Fruit fly (Drosophila melanogaster) whole organism, embryonic: Measurements from ENCODE around the gene sloth1.
A peak's percentile ranks its signal among the peaks of the same experiment; 100 is the strongest.

Source experiments
- CG10543 ChIP-seq: fragments of 200-800 bp; sonication (Bioruptor generic); optimal IDR thresholded peaks from 3 replicates; lab custom pipeline; 2017; ENCODE audit warnings: missing biosample characterization, mild to moderate bottlenecking, missing genetic modification characterization, moderate library complexity
- CG11247 ChIP-seq: fragments of 200-800 bp; sonication (Bioruptor generic); IDR thresholded peaks from 2 replicates; pipeline ENCODE4 v1.3.6; 2022; ENCODE audit warnings: missing biosample characterization, missing genetic modification characterization
- CG12104 ChIP-seq: fragments of 200-800 bp; sonication (Bioruptor generic); optimal IDR thresholded peaks from 3 replicates; lab custom pipeline; 2016; ENCODE audit warnings: missing biosample characterization, missing genetic modification characterization
- CG12219 ChIP-seq: fragments of 200-800 bp; sonication (Bioruptor generic); optimal IDR thresholded peaks from 3 replicates; lab custom pipeline; 2018; ENCODE audit warnings: missing biosample characterization, mild to moderate bottlenecking, missing genetic modification characterization
- CG12299 ChIP-seq: fragments of 200-800 bp; sonication (Bioruptor generic); optimal IDR thresholded peaks from 2 replicates; lab custom pipeline; 2018; ENCODE audit warnings: missing biosample characterization, mild to moderate bottlenecking, missing genetic modification characterization
- CG12744 ChIP-seq: fragments of 200-800 bp; sonication (Bioruptor generic); optimal IDR thresholded peaks from 2 replicates; lab custom pipeline; 2016; ENCODE audit warnings: missing biosample characterization, missing genetic modification characterization
- CG14014 ChIP-seq: fragments of 200-800 bp; sonication (Bioruptor generic); IDR thresholded peaks from 2 replicates; pipeline ENCODE4 v1.3.6; 2022; ENCODE audit warnings: missing biosample characterization, missing genetic modification characterization
- CG14710 ChIP-seq: fragments of 200-800 bp; sonication (Bioruptor generic); optimal IDR thresholded peaks from 3 replicates; lab custom pipeline; 2019; ENCODE audit warnings: missing biosample characterization, mild to moderate bottlenecking, missing genetic modification characterization, moderate library complexity
- CG15514 ChIP-seq: fragments of 200-800 bp; sonication (Bioruptor generic); optimal IDR thresholded peaks from 3 replicates; lab custom pipeline; 2017; ENCODE audit warnings: missing biosample characterization, missing genetic modification characterization, mild to moderate bottlenecking, moderate library complexity, missing genetic modification reagents
- CG1602 ChIP-seq: fragments of 200-800 bp; sonication (Bioruptor generic); optimal IDR thresholded peaks from 3 replicates; lab custom pipeline; 2016; ENCODE audit warnings: missing biosample characterization, missing genetic modification characterization
- CG1603 ChIP-seq: fragments of 200-800 bp; sonication (Bioruptor generic); optimal IDR thresholded peaks from 2 replicates; lab custom pipeline; 2019; ENCODE audit warnings: missing biosample characterization, mild to moderate bottlenecking, missing genetic modification characterization, moderate library complexity
- CG16815 ChIP-seq: fragments of 200-800 bp; sonication (Bioruptor generic); optimal IDR thresholded peaks from 3 replicates; lab custom pipeline; 2017; ENCODE audit warnings: missing biosample characterization, mild to moderate bottlenecking, missing genetic modification characterization
- CG17912 ChIP-seq: fragments of 200-800 bp; sonication (Bioruptor generic); optimal IDR thresholded peaks from 2 replicates; lab custom pipeline; 2018; ENCODE audit warnings: missing biosample characterization, mild to moderate bottlenecking, missing genetic modification characterization
- CG1832 ChIP-seq: fragments of 200-800 bp; sonication (Bioruptor generic); optimal IDR thresholded peaks from 2 replicates; lab custom pipeline; 2017; ENCODE audit warnings: missing biosample characterization, mild to moderate bottlenecking, missing genetic modification characterization, inconsistent platforms
- CG32532 ChIP-seq: fragments of 200-800 bp; sonication (Bioruptor generic); IDR thresholded peaks from 2 replicates; pipeline ENCODE4 v1.3.6; 2022; ENCODE audit warnings: missing biosample characterization, missing genetic modification characterization
- CG34422 ChIP-seq: fragments of 200-800 bp; sonication (Bioruptor generic); IDR thresholded peaks from 3 replicates; pipeline ENCODE4 v1.3.6; 2022; ENCODE audit warnings: missing biosample characterization, missing genetic modification characterization
- CG4282 ChIP-seq: fragments of 200-800 bp; sonication (Bioruptor generic); optimal IDR thresholded peaks from 2 replicates; lab custom pipeline; 2016; ENCODE audit warnings: missing biosample characterization, missing genetic modification characterization
- CG5245 ChIP-seq: fragments of 200-800 bp; sonication (Bioruptor generic); optimal IDR thresholded peaks from 3 replicates; lab custom pipeline; 2016; ENCODE audit warnings: missing biosample characterization, missing genetic modification characterization
- CG5953 ChIP-seq: fragments of 200-800 bp; sonication (Bioruptor generic); IDR thresholded peaks from 2 replicates; pipeline ENCODE4 v1.3.6; 2022; ENCODE audit warnings: missing biosample characterization, missing genetic modification characterization
- CG6175 ChIP-seq: fragments of 200-800 bp; sonication (Bioruptor generic); IDR thresholded peaks from 3 replicates; pipeline ENCODE4 v1.3.6; 2022; ENCODE audit warnings: missing biosample characterization, missing genetic modification characterization
- CG7271 ChIP-seq: fragments of 200-800 bp; sonication (Bioruptor generic); optimal IDR thresholded peaks from 2 replicates; lab custom pipeline; 2018; ENCODE audit warnings: missing biosample characterization, mild to moderate bottlenecking, missing genetic modification characterization, moderate library complexity
- CG7928 ChIP-seq: fragments of 200-800 bp; sonication (Bioruptor generic); optimal IDR thresholded peaks from 2 replicates; lab custom pipeline; 2017; ENCODE audit warnings: missing biosample characterization, mild to moderate bottlenecking, missing genetic modification characterization
- CTCF ChIP-seq: fragments of 200-800 bp; sonication (Bioruptor generic); optimal IDR thresholded peaks from 2 replicates; lab custom pipeline; 2017; ENCODE audit warnings: missing biosample characterization, mild to moderate bottlenecking, missing genetic modification characterization, moderate library complexity
- Elba2 ChIP-seq: fragments of 200-800 bp; sonication (Bioruptor generic); optimal IDR thresholded peaks from 3 replicates; lab custom pipeline; 2016; ENCODE audit warnings: missing biosample characterization, missing genetic modification characterization
- Hand ChIP-seq: fragments of 200-800 bp; sonication (Bioruptor generic); optimal IDR thresholded peaks from 2 replicates; lab custom pipeline; 2017; ENCODE audit warnings: mild to moderate bottlenecking, missing biosample characterization, missing genetic modification reagents, missing genetic modification characterization
- Hmr ChIP-seq: fragments of 200-800 bp; sonication (Bioruptor generic); optimal IDR thresholded peaks from 3 replicates; lab custom pipeline; 2017; ENCODE audit warnings: mild to moderate bottlenecking, missing biosample characterization, missing genetic modification reagents, missing genetic modification characterization
- Lhr ChIP-seq: fragments of 200-800 bp; sonication (Bioruptor generic); optimal IDR thresholded peaks from 3 replicates; lab custom pipeline; 2017; ENCODE audit warnings: mild to moderate bottlenecking, missing biosample characterization, missing genetic modification reagents, missing genetic modification characterization
- NK7.1 ChIP-seq: fragments of 200-800 bp; sonication (Bioruptor generic); optimal IDR thresholded peaks from 3 replicates; lab custom pipeline; 2016; ENCODE audit warnings: missing biosample characterization, missing genetic modification characterization
- Six4 ChIP-seq: fragments of 200-800 bp; sonication (Bioruptor generic); optimal IDR thresholded peaks from 2 replicates; lab custom pipeline; 2016; ENCODE audit warnings: missing biosample characterization, missing genetic modification characterization
- Trl ChIP-seq, 3 experiments: fragments of >200 bp in 2 of 3; fragments of 200-800 bp in 1 of 3; sonication (Bioruptor generic) in 1 of 3; optimal IDR thresholded peaks; 2 replicates in 1 of 3; 3 replicates in 2 of 3; lab custom pipeline; 2016 to 2017; ENCODE audit warnings: missing biosample characterization in 1 of 3, missing genetic modification characterization in 1 of 3
- Xbp1 ChIP-seq: fragments of 200-800 bp; sonication (Bioruptor generic); optimal IDR thresholded peaks from 3 replicates; lab custom pipeline; 2016; ENCODE audit warnings: missing biosample characterization, mild to moderate bottlenecking, missing genetic modification characterization
- ab ChIP-seq: fragments of 200-800 bp; sonication (Bioruptor generic); optimal IDR thresholded peaks from 2 replicates; lab custom pipeline; 2016; ENCODE audit warnings: missing biosample characterization, missing genetic modification characterization
- abd-A ChIP-seq: fragments of 200-800 bp; sonication (Bioruptor generic); optimal IDR thresholded peaks from 3 replicates; lab custom pipeline; 2019; ENCODE audit warnings: missing biosample characterization, mild to moderate bottlenecking, missing genetic modification characterization, moderate library complexity
- ash1 ChIP-seq: fragments of 200-800 bp; sonication (Bioruptor generic); optimal IDR thresholded peaks from 2 replicates; lab custom pipeline; 2018; ENCODE audit warnings: missing biosample characterization, mild to moderate bottlenecking, missing genetic modification characterization
- bigmax ChIP-seq: fragments of 200-800 bp; sonication (Bioruptor generic); optimal IDR thresholded peaks from 2 replicates; lab custom pipeline; 2018; ENCODE audit warnings: missing biosample characterization, mild to moderate bottlenecking, missing genetic modification characterization
- cad ChIP-seq: fragments of >200 bp; optimal IDR thresholded peaks from 2 replicates; lab custom pipeline; 2017; ENCODE audit warnings: missing biosample characterization, missing genetic modification characterization
- eyg ChIP-seq: fragments of 200-800 bp; sonication (Bioruptor generic); optimal IDR thresholded peaks from 3 replicates; lab custom pipeline; 2016; ENCODE audit warnings: missing biosample characterization, missing genetic modification characterization
- gcm2 ChIP-seq: fragments of 200-800 bp; sonication (Bioruptor generic); optimal IDR thresholded peaks from 2 replicates; lab custom pipeline; 2016; ENCODE audit warnings: missing biosample characterization, missing genetic modification characterization
- grau ChIP-seq: fragments of 200-800 bp; optimal IDR thresholded peaks from 3 replicates; lab custom pipeline; 2019; ENCODE audit warnings: missing biosample characterization, mild to moderate bottlenecking, missing genetic modification characterization, moderate library complexity
- gsb-n ChIP-seq: fragments of 200-800 bp; sonication (Bioruptor generic); optimal IDR thresholded peaks from 3 replicates; lab custom pipeline; 2018; ENCODE audit warnings: missing biosample characterization, mild to moderate bottlenecking, missing genetic modification characterization
- ham ChIP-seq: fragments of 200-800 bp; sonication (Bioruptor generic); IDR thresholded peaks from 2 replicates; pipeline ENCODE4 v1.3.6; 2022; ENCODE audit warnings: missing biosample characterization, missing genetic modification characterization
- lmd ChIP-seq: fragments of 200-800 bp; sonication (Bioruptor generic); IDR thresholded peaks from 2 replicates; pipeline ENCODE4 v1.3.6; 2022; ENCODE audit warnings: missing biosample characterization, missing genetic modification characterization
- luna ChIP-seq: fragments of 200-800 bp; sonication (Bioruptor generic); optimal IDR thresholded peaks from 2 replicates; lab custom pipeline; 2016; ENCODE audit warnings: missing biosample characterization, missing genetic modification characterization
- mirr ChIP-seq: fragments of 200-800 bp; sonication (Bioruptor generic); optimal IDR thresholded peaks from 3 replicates; lab custom pipeline; 2018; ENCODE audit warnings: missing biosample characterization, mild to moderate bottlenecking, missing genetic modification characterization
- psq ChIP-seq: fragments of 200-800 bp; sonication (Bioruptor generic); optimal IDR thresholded peaks from 2 replicates; lab custom pipeline; 2017; ENCODE audit warnings: missing biosample characterization, missing genetic modification characterization
- pum ChIP-seq: fragments of 200-800 bp; sonication (Bioruptor generic); optimal IDR thresholded peaks from 2 replicates; lab custom pipeline; 2016; ENCODE audit warnings: missing biosample characterization, missing genetic modification characterization
- run ChIP-seq: fragments of 200-800 bp; sonication (Bioruptor generic); optimal IDR thresholded peaks from 3 replicates; lab custom pipeline; 2018; ENCODE audit warnings: missing biosample characterization, mild to moderate bottlenecking, missing genetic modification characterization
- shn ChIP-seq: fragments of 200-800 bp; sonication (Bioruptor generic); optimal IDR thresholded peaks from 3 replicates; lab custom pipeline; 2016; ENCODE audit warnings: missing biosample characterization, missing genetic modification characterization
- slp2 ChIP-seq: fragments of 200-800 bp; sonication (Bioruptor generic); optimal IDR thresholded peaks from 2 replicates; lab custom pipeline; 2016; ENCODE audit warnings: missing biosample characterization, missing genetic modification characterization
- sob ChIP-seq: fragments of 200-800 bp; sonication (Bioruptor generic); IDR thresholded peaks from 2 replicates; pipeline ENCODE4 v1.3.6; 2022; ENCODE audit warnings: missing biosample characterization, missing genetic modification characterization
- usp ChIP-seq: fragments of >200 bp; optimal IDR thresholded peaks from 2 replicates; lab custom pipeline; 2017; ENCODE audit warnings: missing biosample characterization, missing genetic modification characterization

The sloth1 gene

dm6 chrX:6968564-6968963 is 42.6 kb upstream of the sloth1 start, which contains the start of gene Setd3 (continued):
- TF ChIP-seq CG32532 (GFP tag; lab: Robert Waterston, UW) (peak; percentile 45; the same call in 1 of the 2 replicates), lmd (GFP tag; lab: Robert Waterston, UW) (no peak), gcm2 (no peak), eyg (GFP tag; lab: Kevin White, UChicago) (no peak), CG11247 (no peak), CG10543 (GFP tag; lab: Kevin White, UChicago) (no peak), Trl (optimal IDR thresholded peaks at IDR 0.05; lab: Kevin White, UChicago) (no peak), Trl (GFP tag; optimal IDR thresholded peaks at IDR 0.05; lab: Kevin White, UChicago) (no peak), cad (no peak), NK7.1 (GFP tag; lab: Kevin White, UChicago) (no peak), CG4282 (GFP tag; lab: Kevin White, UChicago) (no peak), CG34422 (GFP tag; lab: Robert Waterston, UW) (peak; percentile 45; the same call in 1 of the 3 replicates), Hand (GFP tag; lab: Kevin White, UChicago) (no peak), mirr (GFP tag; lab: Kevin White, UChicago) (no peak), CG14710 (no peak), grau (peak; percentile 35), run (tag; lab: Kevin White, UChicago) (no peak), CG16815 (no peak), ham (GFP tag; lab: Robert Waterston, UW) (no peak), CG14014 (GFP tag; lab: Robert Waterston, UW) (no peak), Elba2 (GFP tag; lab: Kevin White, UChicago) (no peak), CTCF (GFP tag; lab: Kevin White, UChicago) (peak; percentile 16), gsb-n (peak; percentile 85), Xbp1 (GFP tag; lab: Kevin White, UChicago) (no peak), ash1 (GFP tag; lab: Kevin White, UChicago) (no peak), CG5245 (GFP tag; lab: Kevin White, UChicago) (no peak), psq (no peak), CG7928 (GFP tag; lab: Kevin White, UChicago) (no peak), Hmr (GFP tag; lab: Kevin White, UChicago) (peak; percentile 20), CG1832 (GFP tag; lab: Kevin White, UChicago) (peak; percentile 44), CG12104 (GFP tag; lab: Kevin White, UChicago) (no peak)

- TF ChIP-seq CG6175 (peak; percentile 78; the same call in 1 of the 3 replicates), ab (GFP tag; lab: Kevin White, UChicago) (peak; percentile 55), luna (peak; percentile 95), usp (GFP tag; lab: Kevin White, UChicago) (no peak), abd-A (tag; lab: Kevin White, UChicago) (peak; percentile 46), bigmax (GFP tag; lab: Kevin White, UChicago) (peak; percentile 69), Lhr (peak; percentile 63), pum (GFP tag; lab: Kevin White, UChicago) (peak; percentile 88), CG5953 (GFP tag; lab: Robert Waterston, UW) (peak; percentile 94), CG17912 (GFP tag; lab: Kevin White, UChicago) (peak; percentile 80), shn (GFP tag; lab: Kevin White, UChicago) (peak; percentile 90), CG12219 (GFP tag; lab: Kevin White, UChicago) (peak; percentile 98), CG12299 (peak; percentile 96), CG15514 (GFP tag; lab: Kevin White, UChicago) (peak; percentile 95), CG1602 (GFP tag; lab: Kevin White, UChicago) (peak; percentile 86), Six4 (GFP tag; lab: Kevin White, UChicago) (peak; percentile 96), CG1603 (peak; percentile 97), CG12744 (GFP tag; lab: Kevin White, UChicago) (peak; percentile 95), CG7271 (tag; lab: Kevin White, UChicago) (peak; percentile 65), slp2 (GFP tag; lab: Kevin White, UChicago) (peak; percentile 92), sob (GFP tag; lab: Robert Waterston, UW) (peak; percentile 95)
Observed at dm6 chrX:6969364-6970137, 41.6 kb upstream of the sloth1 start, which contains the start of gene CG4586. Gene CG4586 (plus strand): TSS chrX:6969918.
